Worm (Caenorhabditis elegans) whole organism, L1 larva: Measurements from ENCODE around the gene str-200.

Experiments
- C04F5.9 ChIP-seq: sonication (generic microtip); optimal IDR thresholded peaks from 2 replicates; lab custom pipeline; 2016; ENCODE audit warnings: missing genetic modification characterization, missing compliant biosample characterization
- C16A3.4 ChIP-seq: fragments of 150-350 bp; optimal IDR thresholded peaks from 2 replicates; lab custom pipeline; 2014; ENCODE audit warnings: missing biosample characterization, missing genetic modification characterization
- F16B12.6 ChIP-seq: fragments of 150-350 bp; optimal IDR thresholded peaks from 2 replicates; lab custom pipeline; 2014; ENCODE audit warnings: missing biosample characterization, missing genetic modification characterization
- aha-1 ChIP-seq: fragments of 150-350 bp; optimal IDR thresholded peaks from 2 replicates; lab custom pipeline; 2014; ENCODE audit warnings: missing biosample characterization, missing genetic modification characterization
- alr-1 ChIP-seq: fragments of 200-800 bp; sonication (Bioruptor generic); optimal IDR thresholded peaks from 2 replicates; lab custom pipeline; 2018; ENCODE audit warnings: borderline replicate concordance, mild to moderate bottlenecking, missing genetic modification characterization, missing compliant biosample characterization
- aly-2 ChIP-seq: fragments of 150-350 bp; optimal IDR thresholded peaks from 2 replicates; lab custom pipeline; 2014; ENCODE audit warnings: missing biosample characterization, missing genetic modification characterization
- dsc-1 ChIP-seq: sonication (generic microtip); optimal IDR thresholded peaks from 2 replicates; lab custom pipeline; 2016; ENCODE audit warnings: mild to moderate bottlenecking, missing genetic modification characterization, missing compliant biosample characterization
- efl-1 ChIP-seq, 4 experiments: fragments of 150-350 bp; optimal IDR thresholded peaks in 3 of 4; peaks in 1 of 4; 1 replicate in 1 of 4; 2 replicates in 3 of 4; lab custom pipeline; 2014; ENCODE audit warnings: missing biosample characterization in 2 of 4, missing genetic modification characterization in 2 of 4, missing genetic modification reagents in 2 of 4
- efl-3 ChIP-seq: fragments of 200-800 bp; sonication (Bioruptor generic); optimal IDR thresholded peaks from 2 replicates; lab custom pipeline; 2018; ENCODE audit warnings: mild to moderate bottlenecking, missing genetic modification characterization, missing compliant biosample characterization
- elt-3 ChIP-seq, 6 experiments: fragments of 150-350 bp in 1 of 6; sonication (generic microtip); optimal IDR thresholded peaks; 2 replicates each; lab custom pipeline; 2017 to 2018; ENCODE audit warnings: missing biosample characterization in 6 of 6, missing genetic modification characterization in 6 of 6, inconsistent platforms in 1 of 6
- hlh-17 ChIP-seq: fragments of 200-800 bp; sonication (Bioruptor generic); optimal IDR thresholded peaks from 2 replicates; lab custom pipeline; 2018; ENCODE audit warnings: missing genetic modification characterization, mild to moderate bottlenecking, missing compliant biosample characterization, moderate library complexity, borderline replicate concordance
- lin-14 ChIP-seq: fragments of 200-800 bp; sonication (Bioruptor generic); optimal IDR thresholded peaks from 2 replicates; lab custom pipeline; 2018; ENCODE audit warnings: mild to moderate bottlenecking, missing genetic modification characterization, moderate library complexity, missing compliant biosample characterization
- lin-35 ChIP-seq, 2 experiments: fragments of 150-350 bp; optimal IDR thresholded peaks; 2 replicates each; lab custom pipeline; 2014; ENCODE audit warnings: missing biosample characterization in 2 of 2, missing genetic modification characterization in 2 of 2, missing genetic modification reagents in 2 of 2
- mab-9 ChIP-seq: fragments of 200-800 bp; sonication (Bioruptor generic); IDR thresholded peaks from 2 replicates; pipeline ENCODE4 v1.3.6; 2022; ENCODE audit warnings: missing genetic modification reagents, missing genetic modification characterization, missing compliant biosample characterization
- nhr-12 ChIP-seq: sonication (generic microtip); optimal IDR thresholded peaks from 2 replicates; lab custom pipeline; 2017; ENCODE audit warnings: missing biosample characterization, missing genetic modification characterization
- nhr-20 ChIP-seq: sonication (generic microtip); optimal IDR thresholded peaks from 2 replicates; lab custom pipeline; 2016; ENCODE audit warnings: mild to moderate bottlenecking, missing genetic modification characterization, missing compliant biosample characterization
- nhr-47 ChIP-seq: sonication (generic microtip); optimal IDR thresholded peaks from 2 replicates; lab custom pipeline; 2016; ENCODE audit warnings: mild to moderate bottlenecking, missing genetic modification characterization, moderate library complexity, missing compliant biosample characterization
- nhr-84 ChIP-seq: sonication (generic microtip); optimal IDR thresholded peaks from 2 replicates; lab custom pipeline; 2017; ENCODE audit warnings: missing biosample characterization, missing genetic modification characterization
- nhr-85 ChIP-seq: sonication (generic microtip); peaks from one replicate; lab custom pipeline; 2016; ENCODE audit warnings: missing genetic modification characterization, inconsistent platforms, missing compliant biosample characterization
- pax-3 ChIP-seq: fragments of 200-800 bp; sonication (Bioruptor generic); optimal IDR thresholded peaks from 2 replicates; lab custom pipeline; 2018; ENCODE audit warnings: mild to moderate bottlenecking, missing genetic modification characterization, moderate library complexity, missing compliant biosample characterization
- skn-1 ChIP-seq: fragments of 150-350 bp; optimal IDR thresholded peaks from 2 replicates; lab custom pipeline; 2014; ENCODE audit warnings: missing biosample characterization, missing genetic modification characterization
- sox-4 ChIP-seq: sonication (generic microtip); optimal IDR thresholded peaks from 2 replicates; lab custom pipeline; 2016; ENCODE audit warnings: missing genetic modification characterization, missing compliant biosample characterization
- tbx-2 ChIP-seq: sonication (generic microtip); optimal IDR thresholded peaks from 2 replicates; lab custom pipeline; 2016; ENCODE audit warnings: missing genetic modification characterization, missing compliant biosample characterization
- tlp-1 ChIP-seq: fragments of 150-350 bp; optimal IDR thresholded peaks from 2 replicates; lab custom pipeline; 2014; ENCODE audit warnings: missing biosample characterization, missing genetic modification characterization
- unc-130 ChIP-seq: fragments of 150-350 bp; optimal IDR thresholded peaks from 2 replicates; lab custom pipeline; 2017; ENCODE audit warnings: missing biosample characterization, missing genetic modification characterization, inconsistent platforms
- unc-86 ChIP-seq: sonication (generic microtip); optimal IDR thresholded peaks from 2 replicates; lab custom pipeline; 2016; ENCODE audit warnings: missing genetic modification characterization, missing compliant biosample characterization
- vab-15 ChIP-seq: sonication (generic microtip); optimal IDR thresholded peaks from 2 replicates; lab custom pipeline; 2017; ENCODE audit warnings: missing genotype, mild to moderate bottlenecking, missing genetic modification characterization, missing compliant biosample characterization
- ztf-11 ChIP-seq, 2 experiments: sonication (generic microtip); optimal IDR thresholded peaks; 2 replicates each; lab custom pipeline; 2016 to 2017; ENCODE audit warnings: missing genetic modification characterization in 2 of 2, missing biosample characterization in 1 of 2, missing compliant biosample characterization in 1 of 2

Gene str-200

DNA sequence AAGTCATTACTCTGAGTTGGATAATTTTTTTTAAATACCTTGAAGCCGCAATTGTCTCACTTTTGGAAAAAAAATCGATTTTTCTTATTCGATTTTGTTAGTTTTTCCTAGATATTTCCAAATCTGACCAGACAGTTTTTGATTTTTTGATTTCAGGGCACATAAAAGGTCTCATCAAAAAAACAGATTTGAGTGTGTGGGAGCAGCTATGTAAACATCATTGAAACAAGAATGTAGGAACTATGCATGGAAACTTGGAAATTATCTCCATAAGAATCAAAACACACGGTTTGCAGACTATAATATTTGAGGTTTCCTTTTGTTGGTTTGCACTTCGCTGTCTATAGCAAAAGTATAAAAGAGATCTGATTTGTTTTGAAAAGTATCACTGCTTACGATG is 28.1 kb upstream of the str-200 start, which contains the start of gene scl-24:
Gene scl-24, plus strand, starts transcription at position 301 of the 400 bp plus-strand sequence.
- TF ChIP-seq aly-2 (tag; lab: Kevin White, UChicago): no peak
- TF ChIP-seq, all 84 proteins: peak for 0

DNA sequence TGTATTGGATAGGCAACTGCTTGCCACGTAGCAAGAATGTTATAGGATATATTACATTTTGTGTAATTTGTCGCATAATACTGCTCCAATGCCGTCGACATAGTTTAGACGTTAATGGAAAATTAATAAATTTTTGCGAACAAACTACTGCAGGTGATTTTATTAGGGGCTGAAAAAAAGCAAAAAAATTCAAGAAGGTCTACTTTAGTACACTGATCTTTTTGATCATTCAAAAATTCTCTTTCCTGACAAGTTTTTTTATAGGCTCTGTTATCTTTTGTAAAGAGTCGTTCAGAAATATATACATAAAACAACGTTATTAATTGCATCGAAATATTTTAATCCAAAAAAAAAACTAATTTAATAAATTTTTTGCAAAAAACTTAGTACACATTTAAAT is 27.1 kb upstream of the str-200 start, which contains the start of gene srh-111:
Gene srh-111, minus strand, starts transcription at position 101 of the 400 bp plus-strand sequence.
- no peak for TF ChIP-seq sox-4
- no peak for TF ChIP-seq vab-15 (tag; lab: Kevin White, UChicago)
- TF ChIP-seq unc-130 (tag; lab: Kevin White, UChicago): no peak
- no peak for TF ChIP-seq dsc-1 (tag; lab: Kevin White, UChicago)
- TF ChIP-seq F16B12.6: no peak
- TF ChIP-seq C16A3.4 (tag; lab: Kevin White, UChicago): no peak
- TF ChIP-seq hlh-17 (GFP tag; lab: Kevin White, UChicago): no peak
- TF ChIP-seq C04F5.9 (tag; lab: Kevin White, UChicago): no peak
- TF ChIP-seq ztf-11 (tag; optimal IDR thresholded peaks at IDR 0.05; lab: Kevin White, UChicago): no peak
- TF ChIP-seq nhr-20: no peak
- TF ChIP-seq nhr-47: no peak
- TF ChIP-seq tbx-2 (tag; lab: Kevin White, UChicago): no peak
- no peak for TF ChIP-seq alr-1
- no peak for TF ChIP-seq aha-1 (tag; lab: Kevin White, UChicago)
- TF ChIP-seq, all 84 proteins: peak for 0

DNA sequence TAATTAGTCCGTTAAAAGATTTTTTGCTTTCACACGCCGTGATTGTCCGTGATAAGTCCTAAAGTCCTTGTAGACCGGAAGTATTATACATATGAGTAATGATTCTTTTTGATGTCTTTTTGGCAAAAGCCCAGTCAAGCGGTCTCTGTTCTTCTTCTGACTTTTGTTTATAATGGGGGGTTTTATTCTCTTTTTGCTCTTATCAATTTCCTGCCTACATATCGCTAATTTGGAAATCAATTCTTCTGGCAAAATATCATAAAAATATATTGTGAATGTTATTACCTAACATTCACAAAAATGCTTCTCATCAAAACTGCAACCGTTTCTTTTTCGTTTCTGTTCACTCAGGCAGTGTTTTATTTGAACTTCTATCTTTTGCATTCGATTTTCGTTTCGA is 18.5 kb upstream of the str-200 start, which contains the start of gene srbc-61:
Gene srbc-61, plus strand, starts transcription at position 301 of the 400 bp plus-strand sequence.
- TF ChIP-seq ztf-11 (tag; optimal IDR thresholded peaks at IDR 0.05; lab: Kevin White, UChicago) (no peak), mab-9 (GFP tag; lab: Robert Waterston, UW) (no peak), hlh-17 (GFP tag; lab: Kevin White, UChicago) (no peak), nhr-12 (tag; lab: Kevin White, UChicago) (no peak), nhr-84 (tag; lab: Kevin White, UChicago) (no peak), efl-3 (GFP tag; lab: Kevin White, UChicago) (no peak), tlp-1 (tag; lab: Kevin White, UChicago) (no peak)

DNA sequence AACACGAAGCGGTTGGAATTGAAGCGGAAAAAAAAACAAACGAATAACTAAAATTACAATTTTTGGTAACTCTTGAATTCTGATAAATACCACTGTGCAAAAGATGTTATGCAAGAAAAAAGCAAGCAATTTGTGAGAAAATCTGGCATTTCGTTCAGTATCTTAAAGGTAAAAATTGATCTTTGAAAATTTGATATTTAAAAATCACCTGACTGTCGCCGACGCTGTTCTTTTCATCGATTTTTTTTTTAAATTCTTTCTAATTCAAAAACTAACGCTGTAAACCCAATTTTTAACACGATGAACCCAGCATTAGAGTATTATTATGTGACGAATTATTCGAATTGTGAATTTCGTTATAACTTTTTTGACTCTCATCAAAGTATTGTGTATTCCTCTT is 15.7 kb upstream of the str-200 start, which contains the start of gene srh-123:
Gene srh-123, plus strand, starts transcription at position 301 of the 400 bp plus-strand sequence.
- no peak for TF ChIP-seq alr-1
- TF ChIP-seq, all 84 proteins: peak for 0

DNA sequence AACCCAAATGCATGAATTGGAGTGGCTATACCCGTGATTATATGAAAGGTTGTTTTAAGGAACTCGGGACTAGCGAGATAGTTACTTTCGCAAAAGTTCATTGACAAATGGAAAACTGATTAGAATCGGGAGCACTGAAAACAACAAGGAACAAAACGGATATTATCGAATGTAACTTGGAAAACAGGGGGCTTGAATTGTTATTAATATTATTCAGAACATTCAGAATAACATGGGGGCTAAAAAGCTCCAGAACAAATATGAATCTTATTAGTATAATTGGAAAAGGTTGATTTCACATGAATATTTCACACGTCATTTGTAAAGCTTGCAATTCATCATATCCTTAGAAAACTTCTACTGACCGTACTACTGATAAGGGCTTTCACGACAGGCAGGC is 13.6 kb upstream of the str-200 start, which contains the start of gene srh-235:
Gene srh-235, minus strand, starts transcription at position 101 of the 400 bp plus-strand sequence.
- TF ChIP-seq alr-1 (no peak), elt-3 (tag; optimal IDR thresholded peaks at IDR 0.05; lab: Kevin White, UChicago) (no peak), unc-86 (tag; lab: Kevin White, UChicago) (no peak), lin-14 (GFP tag; lab: Kevin White, UChicago) (no peak), lin-35 (GFP tag; optimal IDR thresholded peaks at IDR 0.05; lab: Kevin White, UChicago) (no peak), hlh-17 (GFP tag; lab: Kevin White, UChicago) (no peak)

DNA sequence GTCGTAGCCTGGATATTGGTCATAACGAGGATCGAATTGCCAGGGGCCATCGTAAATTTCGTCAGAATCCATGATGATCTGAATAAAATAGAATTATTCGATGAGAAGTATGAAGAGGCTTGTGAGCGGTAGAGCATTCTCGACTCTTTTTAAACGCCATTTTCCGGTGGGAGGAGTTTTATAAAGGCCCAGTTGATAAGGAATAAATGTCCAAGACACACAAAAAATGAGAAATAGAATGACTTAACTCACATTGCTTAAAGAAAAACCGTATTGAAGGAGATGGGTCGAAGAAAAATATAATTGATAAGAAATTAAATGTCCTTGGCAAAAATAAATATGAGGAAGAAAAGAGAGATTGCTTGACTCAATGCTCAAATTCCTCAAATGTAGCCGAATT is 11.2 kb upstream of the str-200 start, which contains the start of gene F20E11.17:
Gene F20E11.17, minus strand, starts transcription at position 101 of the 400 bp plus-strand sequence.
- no peak for TF ChIP-seq aha-1 (tag; lab: Kevin White, UChicago)
- no peak for TF ChIP-seq nhr-85 (tag; lab: Kevin White, UChicago)
- no peak for TF ChIP-seq pax-3

DNA sequence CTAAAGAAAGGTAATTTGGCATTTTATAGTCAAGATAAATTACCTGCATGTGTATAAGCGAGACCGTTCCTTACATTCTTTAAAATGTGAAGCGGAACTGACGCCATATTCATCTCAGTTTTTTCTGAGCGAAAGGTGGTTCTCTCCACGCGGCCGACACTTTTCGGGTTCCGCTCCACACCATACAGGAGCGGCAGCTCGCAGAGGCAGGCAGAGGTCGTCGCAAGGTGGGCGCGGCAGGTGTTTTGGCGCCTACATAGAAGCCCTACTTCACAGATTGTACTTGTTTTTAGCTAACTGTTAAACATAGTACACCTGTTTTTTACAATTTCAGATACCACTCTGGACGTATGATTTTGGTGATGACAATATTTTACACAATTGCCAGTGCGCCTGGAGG is 9.9 kb upstream of the str-200 start:
- no peak for TF ChIP-seq efl-1 (optimal IDR thresholded peaks at IDR 0.05; lab: Kevin White, UChicago)
- peak in 1 of 2 experiments; percentile 59 for TF ChIP-seq efl-1 (GFP tag; optimal IDR thresholded peaks at IDR 0.05 in 1 of 2; lab: Kevin White, UChicago)
- TF ChIP-seq skn-1 (tag; lab: Kevin White, UChicago): no peak
